Worm (Caenorhabditis elegans): ENCODE data around the gene hsp-1.

DNA sequence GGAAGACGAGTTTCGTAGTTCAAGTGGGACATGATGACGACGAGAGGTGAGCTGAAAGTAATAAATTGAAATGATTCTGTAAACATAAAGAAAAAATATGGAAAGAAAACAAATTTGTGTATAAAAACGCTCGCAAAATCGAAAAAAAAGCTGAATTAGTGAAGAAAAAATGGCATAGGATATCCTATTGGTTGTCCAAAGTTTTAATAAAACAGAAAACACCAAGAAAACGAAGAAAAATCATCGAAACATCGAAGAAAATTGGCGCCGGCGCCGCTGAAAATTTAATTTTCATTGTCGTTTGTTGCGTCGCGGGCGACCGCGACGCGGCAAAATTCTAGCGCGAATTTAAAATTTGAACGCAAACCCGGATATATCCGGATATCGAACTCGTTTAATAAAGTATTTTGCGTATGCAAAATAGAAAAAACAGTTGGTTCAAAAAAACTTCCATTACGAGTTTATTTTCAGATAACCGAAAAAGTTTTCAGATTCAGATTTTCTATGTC is 5.1 kb upstream of the hsp-1 start, which contains the start of gene gln-5:
- no peak for TF ChIP-seq T26A5.8 (tag; optimal IDR thresholded peaks at IDR 0.05)
- peak; percentile 79 for TF ChIP-seq lin-54 (GFP tag; optimal IDR thresholded peaks at IDR 0.05)
- TF ChIP-seq snpc-3.4 (tag; optimal IDR thresholded peaks at IDR 0.05), result peak; percentile 82
- TF ChIP-seq snpc-4 (GFP tag; optimal IDR thresholded peaks at IDR 0.05), result peak; percentile 35
- TF ChIP-seq snpc-4 (tag; optimal IDR thresholded peaks at IDR 0.05), result peak in 3 of 4 experiments; percentile 16 to 76 (median 71)
- TF ChIP-seq Y79H2A.3 (GFP tag; conservative IDR thresholded peaks at IDR 0.05), result no peak
- TF ChIP-seq mcd-1 (GFP tag; IDR thresholded peaks at IDR 0.05), result peak; percentile 37; the same call in 1 of the 2 replicates
- no peak for TF ChIP-seq gei-17 (GFP tag; optimal IDR thresholded peaks at IDR 0.05)
- no peak for TF ChIP-seq hlh-12 (tag; optimal IDR thresholded peaks at IDR 0.05)
- TF ChIP-seq bed-2 (GFP tag; IDR thresholded peaks at IDR 0.05), result no peak
- no peak for TF ChIP-seq aptf-3 (GFP tag; IDR thresholded peaks at IDR 0.05)
- no peak for TF ChIP-seq egl-18 (GFP tag; IDR thresholded peaks at IDR 0.05)

All from whole organism, young adult.